Worm (Caenorhabditis elegans) whole organism, young adult: ENCODE measurements around the gene T07D3.2.

Experiments
- B0035.1 ChIP-seq: sonication (generic microtip); optimal IDR thresholded peaks from 2 replicates; lab custom pipeline; 2016; ENCODE audit warnings: missing genetic modification characterization, mild to moderate bottlenecking, missing compliant biosample characterization, missing genotype, missing genetic modification reagents
- C06A6.2 ChIP-seq: fragments of 200-800 bp; sonication (Bioruptor generic); conservative IDR thresholded peaks from 2 replicates; pipeline ENCODE4 v1.3.6; 2022; ENCODE audit warnings: missing genetic modification characterization, missing compliant biosample characterization
- C17E4.6 ChIP-seq: fragments of 200-800 bp; sonication (Bioruptor generic); IDR thresholded peaks from 2 replicates; pipeline ENCODE4 v1.3.6; 2022; ENCODE audit warnings: missing genetic modification reagents, missing genetic modification characterization, missing compliant biosample characterization
- F33H1.4 ChIP-seq: fragments of 200-800 bp; sonication (Bioruptor generic); IDR thresholded peaks from 2 replicates; pipeline ENCODE4 v1.3.6; 2022; ENCODE audit warnings: missing genetic modification reagents, missing genetic modification characterization, missing compliant biosample characterization
- F39B2.1 ChIP-seq: fragments of 200-800 bp; sonication (Bioruptor generic); IDR thresholded peaks from 2 replicates; pipeline ENCODE4 v1.3.6; 2022; ENCODE audit warnings: missing genetic modification reagents, missing genetic modification characterization, missing compliant biosample characterization
- F57C9.4 ChIP-seq: sonication (generic microtip); optimal IDR thresholded peaks from 2 replicates; lab custom pipeline; 2017; ENCODE audit warnings: mild to moderate bottlenecking, missing genetic modification characterization, missing compliant biosample characterization
- Y53F4B.3 ChIP-seq: fragments of 200-800 bp; sonication (Bioruptor generic); IDR thresholded peaks from 2 replicates; pipeline ENCODE4 v1.3.6; 2022; ENCODE audit warnings: missing genetic modification reagents, missing genetic modification characterization, missing compliant biosample characterization
- akir-1 ChIP-seq: fragments of 200-800 bp; sonication (Bioruptor generic); optimal IDR thresholded peaks from 2 replicates; lab custom pipeline; 2018; ENCODE audit warnings: mild to moderate bottlenecking, missing genetic modification characterization, moderate library complexity, missing compliant biosample characterization
- ama-1 ChIP-seq, 3 experiments: fragments of 150-350 bp in 1 of 3; sonication (generic microtip) in 2 of 3; optimal IDR thresholded peaks; 2 replicates each; lab custom pipeline; 2014 to 2018; ENCODE audit warnings: missing biosample characterization in 2 of 3, missing genetic modification characterization in 2 of 3, missing genetic modification reagents in 2 of 3
- bed-1 ChIP-seq: fragments of 200-800 bp; sonication (Bioruptor generic); IDR thresholded peaks from 2 replicates; pipeline ENCODE4 v1.3.6; 2022; ENCODE audit warnings: missing genetic modification reagents, missing genetic modification characterization, missing compliant biosample characterization
- cebp-2 ChIP-seq: fragments of 200-800 bp; sonication (Bioruptor generic); IDR thresholded peaks from 2 replicates; pipeline ENCODE4 v1.3.6; 2022; ENCODE audit warnings: missing genetic modification characterization, missing compliant biosample characterization
- ceh-40 ChIP-seq: fragments of 200-800 bp; sonication (Bioruptor generic); IDR thresholded peaks from 2 replicates; pipeline ENCODE4 v1.3.6; 2022; ENCODE audit warnings: missing genetic modification characterization, missing compliant biosample characterization
- ceh-58 ChIP-seq: fragments of 200-800 bp; sonication (Bioruptor generic); IDR thresholded peaks from 2 replicates; pipeline ENCODE4 v1.3.6; 2022; ENCODE audit warnings: missing genetic modification characterization, missing compliant biosample characterization
- ceh-79 ChIP-seq: sonication (generic microtip); optimal IDR thresholded peaks from 2 replicates; lab custom pipeline; 2017; ENCODE audit warnings: mild to moderate bottlenecking, missing genetic modification characterization, missing compliant biosample characterization
- efl-1 ChIP-seq: fragments of 150-350 bp; optimal IDR thresholded peaks from 2 replicates; lab custom pipeline; 2014; ENCODE audit warnings: missing biosample characterization, missing genetic modification reagents, missing genetic modification characterization
- egl-18 ChIP-seq: fragments of 200-800 bp; sonication (Bioruptor generic); IDR thresholded peaks from 2 replicates; pipeline ENCODE4 v1.3.6; 2022; ENCODE audit warnings: missing genetic modification reagents, missing genetic modification characterization, missing compliant biosample characterization
- hmg-1.2 ChIP-seq: fragments of 200-800 bp; sonication (Bioruptor generic); IDR thresholded peaks from 2 replicates; pipeline ENCODE4 v1.3.6; 2022; ENCODE audit warnings: missing genetic modification reagents, missing genetic modification characterization, missing compliant biosample characterization
- lir-1 ChIP-seq: fragments of 200-800 bp; sonication (Bioruptor generic); conservative IDR thresholded peaks from 2 replicates; pipeline ENCODE4 v1.3.6; 2022; ENCODE audit warnings: missing genetic modification reagents, missing genetic modification characterization, missing compliant biosample characterization
- madf-6 ChIP-seq: fragments of 200-800 bp; sonication (Bioruptor generic); IDR thresholded peaks from 2 replicates; pipeline ENCODE4 v1.3.6; 2022; ENCODE audit warnings: missing genetic modification reagents, missing genetic modification characterization, missing compliant biosample characterization
- madf-8 ChIP-seq: fragments of 200-800 bp; sonication (Bioruptor generic); conservative IDR thresholded peaks from 2 replicates; pipeline ENCODE4 v1.3.6; 2022; ENCODE audit warnings: missing genetic modification reagents, missing genetic modification characterization, missing compliant biosample characterization
- nhr-80 ChIP-seq: sonication (generic microtip); optimal IDR thresholded peaks from 2 replicates; lab custom pipeline; 2016; ENCODE audit warnings: missing genetic modification characterization, missing compliant biosample characterization
- nhr-90 ChIP-seq: sonication (generic microtip); optimal IDR thresholded peaks from 2 replicates; lab custom pipeline; 2016; ENCODE audit warnings: missing genotype, mild to moderate bottlenecking, missing genetic modification characterization, missing compliant biosample characterization
- rcor-1 ChIP-seq: fragments of 200-800 bp; sonication (Bioruptor generic); IDR thresholded peaks from 2 replicates; pipeline ENCODE4 v1.3.6; 2022; ENCODE audit warnings: missing genetic modification reagents, missing genetic modification characterization, missing compliant biosample characterization
- sdz-38 ChIP-seq: sonication (generic microtip); optimal IDR thresholded peaks from 2 replicates; lab custom pipeline; 2016; ENCODE audit warnings: missing genotype, missing genetic modification characterization, missing compliant biosample characterization
- sea-2 ChIP-seq: fragments of 200-800 bp; sonication (Bioruptor generic); IDR thresholded peaks from 2 replicates; pipeline ENCODE4 v1.3.6; 2022; ENCODE audit warnings: missing genetic modification characterization, missing compliant biosample characterization
- snpc-1.1 ChIP-seq: sonication (generic microtip); optimal IDR thresholded peaks from 2 replicates; lab custom pipeline; 2017; ENCODE audit warnings: missing genetic modification characterization, mild to moderate bottlenecking, missing compliant biosample characterization, antibody characterized with exemption, moderate library complexity, missing genotype, missing genetic modification reagents; ENCODE audit not compliant: insufficient read depth
- snpc-4 ChIP-seq, 5 experiments: fragments of 150-350 bp in 1 of 5; sonication (generic microtip) in 4 of 5; optimal IDR thresholded peaks; 2 replicates each; lab custom pipeline; 2014 to 2018; ENCODE audit warnings: missing genetic modification characterization in 5 of 5, missing biosample characterization in 3 of 5, antibody characterized with exemption in 2 of 5, mild to moderate bottlenecking in 2 of 5, missing compliant biosample characterization in 2 of 5, missing genotype in 2 of 5, moderate library complexity in 2 of 5, missing genetic modification reagents in 1 of 5
- sptf-2 ChIP-seq: fragments of 200-800 bp; sonication (Bioruptor generic); optimal IDR thresholded peaks from 2 replicates; lab custom pipeline; 2018; ENCODE audit warnings: mild to moderate bottlenecking, missing genetic modification characterization, missing compliant biosample characterization
- zfh-2 ChIP-seq: fragments of 200-800 bp; sonication (Bioruptor generic); conservative IDR thresholded peaks from 2 replicates; pipeline ENCODE4 v1.3.6; 2022; ENCODE audit warnings: missing genetic modification reagents, missing genetic modification characterization, missing compliant biosample characterization
- zim-3 ChIP-seq: sonication (generic microtip); optimal IDR thresholded peaks from 2 replicates; lab custom pipeline; 2017; ENCODE audit warnings: mild to moderate bottlenecking, missing genetic modification characterization, moderate library complexity, missing compliant biosample characterization
- ztf-22 ChIP-seq: fragments of 200-800 bp; sonication (Bioruptor generic); optimal IDR thresholded peaks from 2 replicates; lab custom pipeline; 2018; ENCODE audit warnings: mild to moderate bottlenecking, missing genetic modification characterization, moderate library complexity, missing compliant biosample characterization
- ztf-28 ChIP-seq: fragments of 200-800 bp; sonication (Bioruptor generic); IDR thresholded peaks from 2 replicates; pipeline ENCODE4 v1.3.6; 2022; ENCODE audit warnings: missing genetic modification reagents, missing genetic modification characterization, missing compliant biosample characterization

T07D3.2 gene

DNA sequence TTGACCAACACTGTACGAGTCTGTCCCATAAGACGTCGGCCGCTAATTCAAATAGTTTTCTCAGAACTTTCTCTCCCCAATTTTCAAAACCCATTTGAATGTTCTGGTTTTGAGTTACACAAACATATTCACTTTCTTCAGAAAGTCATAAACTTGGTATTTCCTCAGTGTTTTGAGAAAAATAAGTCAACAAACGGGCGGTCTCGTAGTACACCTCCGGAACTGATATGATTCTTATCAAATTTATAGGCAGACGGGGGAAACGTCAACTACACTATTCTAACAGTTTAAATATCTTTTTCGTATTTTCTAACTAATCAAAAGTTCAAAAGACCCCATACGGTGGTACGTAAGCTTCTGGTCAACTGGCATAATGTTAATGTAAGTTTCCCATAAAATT, 17.5 kb upstream of the T07D3.2 start:
- TF ChIP-seq nhr-80 (tag; lab: Kevin White, UChicago), result peak; percentile 28
- TF ChIP-seq madf-6 (GFP tag; lab: Robert Waterston, UW), result no peak
- TF ChIP-seq snpc-4 (GFP tag; optimal IDR thresholded peaks at IDR 0.05; lab: Kevin White, UChicago), result no peak
- peak in 1 of 4 experiments; percentile 54 for TF ChIP-seq snpc-4 (tag; optimal IDR thresholded peaks at IDR 0.05; lab: Kevin White, UChicago)

DNA sequence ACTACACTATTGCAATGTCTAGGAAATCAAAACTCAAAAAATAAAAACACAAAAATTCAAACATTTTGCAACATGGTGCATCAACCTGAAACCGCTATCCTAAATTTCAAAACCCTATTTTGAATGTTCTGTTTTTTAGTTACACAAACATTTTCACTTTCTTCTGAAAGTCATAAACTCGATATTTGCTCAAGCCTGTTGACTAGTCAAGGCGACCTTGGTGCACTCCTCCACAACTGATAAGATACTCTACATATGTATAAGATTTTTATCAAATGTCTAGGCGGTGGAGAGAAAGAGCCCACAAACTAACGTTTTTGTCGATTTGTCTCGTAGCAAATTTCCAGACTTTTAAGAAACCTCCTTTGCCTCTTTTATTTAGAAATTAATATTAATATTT, 13.7 kb upstream of the T07D3.2 start, which contains the start of gene T07D3.4:
T07D3.4 (plus strand) TSS at position 286 of the 400 bp plus-strand sequence.
- TF ChIP-seq ceh-40 (GFP tag; lab: Robert Waterston, UW), result no peak
- TF ChIP-seq ceh-58 (GFP tag; lab: Robert Waterston, UW), result no peak
- TF ChIP-seq nhr-80 (tag; lab: Kevin White, UChicago), result peak; percentile 70

DNA sequence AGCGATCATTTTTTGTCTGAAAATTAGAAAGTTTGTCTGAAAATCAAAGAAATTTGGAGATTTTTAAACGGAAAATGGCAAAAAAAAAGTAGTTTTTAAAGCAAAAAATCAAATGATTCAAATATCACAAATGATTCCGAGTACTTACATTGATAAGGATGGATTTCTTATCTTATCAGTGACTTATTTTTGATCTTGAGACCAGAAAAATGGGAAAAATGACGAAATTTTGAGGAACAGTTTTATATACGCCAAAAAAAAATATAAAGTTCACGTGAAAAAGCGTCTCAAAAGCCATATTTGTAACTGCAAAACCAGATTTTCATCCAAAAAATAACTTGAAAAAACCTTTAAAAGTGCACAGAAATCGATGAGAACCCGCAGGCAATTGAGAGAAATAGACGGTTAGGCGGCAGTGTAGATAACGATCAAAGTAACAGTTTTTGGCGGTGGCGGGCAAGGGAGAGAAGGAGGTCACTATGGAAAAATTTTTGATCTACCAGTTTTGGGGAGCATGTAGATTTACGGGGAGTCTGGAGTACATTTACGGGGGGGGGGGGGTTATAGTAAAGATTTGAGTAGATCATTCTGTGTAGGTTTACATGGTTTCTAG, 906 bp upstream of the T07D3.2 start, which contains the start of gene T07D3.9:
T07D3.9 (minus strand) TSS at position 194 of the 613 bp plus-strand sequence.
- no peak for TF ChIP-seq zfh-2
- TF ChIP-seq madf-6 (GFP tag; lab: Robert Waterston, UW), result peak; percentile 59; the same call in 1 of the 2 replicates
- peak; percentile 55 for TF ChIP-seq nhr-80 (tag; lab: Kevin White, UChicago)
- TF ChIP-seq snpc-4 (GFP tag; optimal IDR thresholded peaks at IDR 0.05; lab: Kevin White, UChicago), result no peak
- no peak for TF ChIP-seq snpc-4 (tag; optimal IDR thresholded peaks at IDR 0.05; lab: Kevin White, UChicago)
- TF ChIP-seq hmg-1.2, result peak; percentile 55; the same call in 1 of the 2 replicates
- TF ChIP-seq efl-1 (GFP tag; lab: Kevin White, UChicago), result peak; percentile 51

DNA sequence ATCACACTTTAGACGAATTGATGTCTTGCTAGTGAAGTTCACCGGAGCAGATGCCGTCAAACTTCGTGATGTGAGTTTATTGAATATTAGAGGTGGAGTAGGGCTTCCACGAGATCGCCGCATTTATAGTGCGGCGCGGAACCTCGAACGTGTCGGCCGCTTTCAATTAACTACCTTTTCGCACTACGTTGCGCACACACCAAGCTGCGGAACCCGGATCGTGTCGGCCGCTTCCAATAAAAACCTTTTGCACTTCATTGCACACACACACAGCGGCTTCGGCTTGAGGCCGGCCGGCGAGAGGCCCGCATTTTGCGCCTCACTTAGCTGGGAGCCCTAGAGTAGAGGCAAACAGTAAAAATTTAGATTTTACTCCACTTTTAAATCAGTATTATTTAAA, 3.6 kb downstream of the T07D3.2 start:
- no peak for TF ChIP-seq snpc-4 (GFP tag; optimal IDR thresholded peaks at IDR 0.05; lab: Kevin White, UChicago)
- TF ChIP-seq snpc-4 (tag; optimal IDR thresholded peaks at IDR 0.05; lab: Kevin White, UChicago), result peak in 2 of 4 experiments; percentile 75 to 90
- TF ChIP-seq bed-1 (GFP tag; lab: Robert Waterston, UW), result no peak
- TF ChIP-seq sdz-38 (tag; lab: Kevin White, UChicago), result no peak
- peak; percentile 40; the same call in 1 of the 2 replicates for TF ChIP-seq zfh-2
- no peak for TF ChIP-seq sea-2 (GFP tag; lab: Robert Waterston, UW)
- peak; percentile 70 for TF ChIP-seq snpc-1.1
- no peak for TF ChIP-seq C17E4.6
- TF ChIP-seq ztf-22 (GFP tag; lab: Kevin White, UChicago), result no peak
- TF ChIP-seq ztf-28 (GFP tag; lab: Robert Waterston, UW), result no peak
- no peak for TF ChIP-seq Y53F4B.3 (GFP tag; lab: Robert Waterston, UW)
- no peak for TF ChIP-seq rcor-1 (GFP tag; lab: Robert Waterston, UW)
- TF ChIP-seq cebp-2 (GFP tag; lab: Robert Waterston, UW), result no peak
- TF ChIP-seq ama-1 (optimal IDR thresholded peaks at IDR 0.05; lab: Kevin White, UChicago), result no peak
- no peak for TF ChIP-seq ama-1 (GFP tag; optimal IDR thresholded peaks at IDR 0.05; lab: Kevin White, UChicago)
- no peak for TF ChIP-seq akir-1
- TF ChIP-seq C06A6.2 (GFP tag; lab: Robert Waterston, UW), result no peak
- no peak for TF ChIP-seq ceh-79 (tag; lab: Kevin White, UChicago)
- no peak for TF ChIP-seq madf-8
- TF ChIP-seq F57C9.4 (tag; lab: Kevin White, UChicago), result no peak
- no peak for TF ChIP-seq lir-1 (GFP tag; lab: Robert Waterston, UW)
- TF ChIP-seq F33H1.4, result no peak
- no peak for TF ChIP-seq F39B2.1 (GFP tag; lab: Robert Waterston, UW)
- TF ChIP-seq egl-18 (GFP tag; lab: Robert Waterston, UW), result no peak
- no peak for TF ChIP-seq sptf-2 (GFP tag; lab: Kevin White, UChicago)
- TF ChIP-seq B0035.1 (tag; lab: Kevin White, UChicago), result no peak
- TF ChIP-seq zim-3, result no peak
- TF ChIP-seq nhr-90 (tag; lab: Kevin White, UChicago), result no peak
- no peak for TF ChIP-seq nhr-80 (tag; lab: Kevin White, UChicago)
